Worm (Caenorhabditis elegans): ENCODE results near the gene cdh-1.

cdh-1 gene

DNA sequence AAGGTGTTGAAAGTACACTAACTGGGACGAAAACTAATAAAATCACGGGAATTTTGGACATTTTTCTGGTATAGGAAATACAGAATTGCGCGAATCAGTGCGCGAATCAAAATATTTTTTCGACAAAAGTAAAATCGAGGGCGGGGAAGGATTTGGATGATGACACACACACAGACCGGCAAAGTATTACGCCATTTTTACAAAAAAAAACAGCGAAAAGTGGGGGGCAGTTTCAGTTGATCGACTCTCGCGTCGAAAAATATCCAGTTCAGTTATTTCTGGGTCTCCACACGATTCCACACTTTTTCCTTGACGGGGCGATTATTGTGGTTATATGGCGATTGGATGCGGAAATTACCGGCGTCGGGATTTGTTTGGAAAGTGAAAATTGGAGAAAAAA, 35.4 kb downstream of the cdh-1 start, which contains the start of gene H05C05.4:
TSS of gene H05C05.4 (minus strand) at position 101 of the 400 bp plus-strand sequence.
- TF ChIP-seq ceh-9 (tag; optimal IDR thresholded peaks at IDR 0.05) (no peak), egl-5 (tag; optimal IDR thresholded peaks at IDR 0.05) (no peak), fkh-2 (tag; optimal IDR thresholded peaks at IDR 0.05) (no peak), nhr-76 (tag; optimal IDR thresholded peaks at IDR 0.05) (no peak), aly-2 (tag; optimal IDR thresholded peaks at IDR 0.05) (no peak), unc-39 (tag; optimal IDR thresholded peaks at IDR 0.05) (no peak), ceh-28 (tag; optimal IDR thresholded peaks at IDR 0.05) (no peak), egl-27 (tag; optimal IDR thresholded peaks at IDR 0.05) (no peak), nhr-43 (tag; optimal IDR thresholded peaks at IDR 0.05; ENCODE audit: poor library complexity, severe bottlenecking) (no peak), unc-62 (GFP tag; optimal IDR thresholded peaks at IDR 0.05) (no peak), tbx-2 (tag; optimal IDR thresholded peaks at IDR 0.05) (no peak), nhr-25 (tag; optimal IDR thresholded peaks at IDR 0.05) (no peak), elt-3 (tag; optimal IDR thresholded peaks at IDR 0.05) (no peak), nhr-23 (tag; optimal IDR thresholded peaks at IDR 0.05) (no peak), ztf-11 (tag; optimal IDR thresholded peaks at IDR 0.05) (no peak), pqm-1 (tag; optimal IDR thresholded peaks at IDR 0.05) (no peak), nhr-11 (tag; optimal IDR thresholded peaks at IDR 0.05) (no peak), ZK546.5 (tag; optimal IDR thresholded peaks at IDR 0.05) (no peak), nhr-67 (tag; optimal IDR thresholded peaks at IDR 0.05) (no peak), pha-4 (tag; optimal IDR thresholded peaks at IDR 0.05) (no peak)

DNA sequence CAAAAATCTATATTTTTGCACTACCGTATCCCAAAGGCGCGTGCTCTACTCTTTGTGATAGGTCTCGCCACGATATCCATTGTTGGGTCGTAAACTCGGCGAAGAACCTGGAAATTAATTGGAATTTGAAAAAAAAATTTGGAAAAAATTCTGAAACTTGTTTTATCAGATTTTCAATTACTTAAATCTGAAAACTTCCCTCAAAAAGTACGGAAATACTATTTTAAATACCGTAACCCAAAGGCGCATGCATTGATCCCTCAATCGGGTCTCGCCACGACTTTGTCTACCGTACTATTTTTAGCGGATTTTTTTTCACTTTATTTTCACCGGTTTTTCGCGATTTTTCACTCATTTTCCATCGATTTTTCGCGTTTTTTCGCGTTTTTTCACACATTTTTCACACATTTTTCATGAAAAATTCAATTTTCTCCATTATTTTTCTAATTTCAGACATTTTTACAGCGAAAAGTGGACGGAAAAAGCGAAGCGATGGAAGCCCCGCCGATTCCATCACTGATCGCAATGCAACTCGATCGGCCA, 36.0 kb downstream of the cdh-1 start, which contains the start of gene H05C05.1:
TSS of gene H05C05.1 (plus strand) at position 493 of the 543 bp plus-strand sequence.
- TF ChIP-seq ZK546.5 (tag; optimal IDR thresholded peaks at IDR 0.05) (no peak), snpc-4 (tag; optimal IDR thresholded peaks at IDR 0.05) (no peak)

DNA sequence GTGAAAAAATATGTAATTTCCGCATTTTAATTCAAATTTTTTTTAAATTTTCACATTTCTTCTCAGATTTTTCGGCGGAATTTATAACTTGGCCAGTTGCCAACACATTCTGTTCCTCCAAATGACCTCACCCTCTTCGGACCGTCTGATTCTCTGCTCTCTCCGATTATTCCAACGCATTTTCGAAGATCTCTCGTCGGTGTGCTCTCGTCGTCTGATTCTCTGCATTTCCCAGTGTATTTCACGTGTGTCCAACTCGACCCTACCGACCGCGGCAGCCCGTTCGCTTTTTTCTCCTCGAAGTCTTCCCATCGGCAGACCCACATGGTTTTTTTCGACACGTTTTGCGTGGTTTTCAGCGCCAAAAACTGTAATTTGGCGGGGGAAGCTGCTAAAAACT, 36.5 kb downstream of the cdh-1 start:
- peak; percentile 22 for TF ChIP-seq nhr-23 (tag; optimal IDR thresholded peaks at IDR 0.05)
- TF ChIP-seq mdl-1 (tag; optimal IDR thresholded peaks at IDR 0.05): peak; percentile 18
- peak; percentile 29 for TF ChIP-seq nhr-25 (tag; optimal IDR thresholded peaks at IDR 0.05)
- peak; percentile 19 for TF ChIP-seq elt-2 (tag; optimal IDR thresholded peaks at IDR 0.05)
- peak; percentile 5 for TF ChIP-seq egl-5 (tag; optimal IDR thresholded peaks at IDR 0.05)
- TF ChIP-seq hmg-11 (tag; optimal IDR thresholded peaks at IDR 0.05): peak; percentile 41
- TF ChIP-seq jun-1 (tag; optimal IDR thresholded peaks at IDR 0.05): no peak
- no peak for TF ChIP-seq ztf-4 (tag; optimal IDR thresholded peaks at IDR 0.05)
- TF ChIP-seq lin-39 (tag; optimal IDR thresholded peaks at IDR 0.05): peak; percentile 48

ce11 chrIII:2948310-2948961, 37.7 kb downstream of the cdh-1 start:
- TF ChIP-seq egl-5 (tag; optimal IDR thresholded peaks at IDR 0.05) (no peak), nhr-77 (tag; optimal IDR thresholded peaks at IDR 0.05) (no peak), nhr-23 (tag; optimal IDR thresholded peaks at IDR 0.05) (peak; percentile 66), nhr-237 (tag; optimal IDR thresholded peaks at IDR 0.05) (no peak), pqm-1 (tag; optimal IDR thresholded peaks at IDR 0.05) (peak; percentile 83), nfya-1 (tag; optimal IDR thresholded peaks at IDR 0.05; ENCODE audit: insufficient read depth) (peak; percentile 10), ceh-28 (tag; optimal IDR thresholded peaks at IDR 0.05) (peak; percentile 47), jun-1 (tag; optimal IDR thresholded peaks at IDR 0.05) (peak; percentile 4), elt-2 (tag; optimal IDR thresholded peaks at IDR 0.05) (peak; percentile 90), ceh-9 (tag; optimal IDR thresholded peaks at IDR 0.05) (no peak), nhr-25 (tag; optimal IDR thresholded peaks at IDR 0.05) (peak; percentile 57)

DNA sequence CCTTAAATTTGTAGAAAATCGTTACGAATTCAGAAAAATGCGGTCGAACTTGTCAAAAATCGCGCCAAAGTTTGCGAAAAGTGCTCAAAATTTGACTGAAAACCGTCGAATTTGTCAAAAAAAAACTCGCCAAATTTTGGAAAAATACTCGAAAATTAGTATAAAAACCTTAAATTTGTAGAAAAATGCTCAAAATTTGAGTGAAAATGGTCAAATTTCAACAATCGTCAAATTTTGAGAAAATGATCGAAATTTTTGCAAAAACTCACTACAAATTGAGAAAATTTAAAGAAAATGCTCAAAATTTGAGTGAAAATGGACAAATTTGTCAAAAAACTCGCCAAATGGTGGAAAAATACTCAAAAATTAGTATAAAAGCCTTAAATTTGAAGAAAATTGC, 41.7 kb downstream of the cdh-1 start:
- TF ChIP-seq lin-15B (tag; optimal IDR thresholded peaks at IDR 0.05) (no peak), egl-5 (tag; optimal IDR thresholded peaks at IDR 0.05) (no peak), nfya-1 (tag; optimal IDR thresholded peaks at IDR 0.05; ENCODE audit: insufficient read depth) (no peak), nhr-67 (tag; optimal IDR thresholded peaks at IDR 0.05) (no peak), R02D3.7 (tag; optimal IDR thresholded peaks at IDR 0.05) (no peak), mdl-1 (tag; optimal IDR thresholded peaks at IDR 0.05) (no peak), mml-1 (tag; optimal IDR thresholded peaks at IDR 0.05) (no peak), elt-1 (tag; optimal IDR thresholded peaks at IDR 0.05) (no peak), ZK546.5 (tag; optimal IDR thresholded peaks at IDR 0.05) (no peak), egl-27 (tag; optimal IDR thresholded peaks at IDR 0.05) (no peak), unc-39 (tag; optimal IDR thresholded peaks at IDR 0.05) (no peak), ztf-4 (tag; optimal IDR thresholded peaks at IDR 0.05) (no peak), nhr-25 (tag; optimal IDR thresholded peaks at IDR 0.05) (no peak), aly-2 (tag; optimal IDR thresholded peaks at IDR 0.05) (no peak), pqm-1 (tag; optimal IDR thresholded peaks at IDR 0.05) (no peak), pha-4 (tag; optimal IDR thresholded peaks at IDR 0.05) (no peak), elt-3 (tag; optimal IDR thresholded peaks at IDR 0.05) (no peak), ceh-16 (tag; optimal IDR thresholded peaks at IDR 0.05) (no peak), lsy-12 (tag; optimal IDR thresholded peaks at IDR 0.05) (no peak), sea-2 (GFP tag; optimal IDR thresholded peaks at IDR 0.05) (no peak)
